Worm (Caenorhabditis elegans) whole organism, young adult: ENCODE data around the gene T16G12.12.
A peak's percentile ranks its signal among the peaks of the same experiment; 100 is the strongest.

ENCODE experiments used
- B0019.2 ChIP-seq: fragments of 200-800 bp; sonication (Bioruptor generic); conservative IDR thresholded peaks from 2 replicates; pipeline ENCODE4 v1.3.6; 2022; ENCODE audit warnings: missing genetic modification reagents, missing genetic modification characterization, missing compliant biosample characterization
- B0035.1 ChIP-seq: sonication (generic microtip); optimal IDR thresholded peaks from 2 replicates; lab custom pipeline; 2016; ENCODE audit warnings: missing genetic modification characterization, mild to moderate bottlenecking, missing compliant biosample characterization, missing genotype, missing genetic modification reagents
- B0261.1 ChIP-seq: sonication (generic microtip); optimal IDR thresholded peaks from 2 replicates; lab custom pipeline; 2016; ENCODE audit warnings: mild to moderate bottlenecking, missing genetic modification characterization, moderate library complexity, missing compliant biosample characterization
- C17E4.6 ChIP-seq: fragments of 200-800 bp; sonication (Bioruptor generic); IDR thresholded peaks from 2 replicates; pipeline ENCODE4 v1.3.6; 2022; ENCODE audit warnings: missing genetic modification reagents, missing genetic modification characterization, missing compliant biosample characterization
- F22D6.2 ChIP-seq: sonication (generic microtip); optimal IDR thresholded peaks from 2 replicates; lab custom pipeline; 2016; ENCODE audit warnings: mild to moderate bottlenecking, missing genetic modification characterization, missing compliant biosample characterization
- F39B2.1 ChIP-seq: fragments of 200-800 bp; sonication (Bioruptor generic); IDR thresholded peaks from 2 replicates; pipeline ENCODE4 v1.3.6; 2022; ENCODE audit warnings: missing genetic modification reagents, missing genetic modification characterization, missing compliant biosample characterization
- T26A5.8 ChIP-seq: sonication (generic microtip); optimal IDR thresholded peaks from 2 replicates; lab custom pipeline; 2016; ENCODE audit warnings: missing genetic modification characterization, missing compliant biosample characterization
- Y67H2A.10 ChIP-seq: fragments of 200-800 bp; sonication (Bioruptor generic); conservative IDR thresholded peaks from 2 replicates; pipeline ENCODE4 v1.3.6; 2022; ENCODE audit warnings: missing genetic modification reagents, missing genetic modification characterization, missing compliant biosample characterization
- akir-1 ChIP-seq: fragments of 200-800 bp; sonication (Bioruptor generic); optimal IDR thresholded peaks from 2 replicates; lab custom pipeline; 2018; ENCODE audit warnings: mild to moderate bottlenecking, missing genetic modification characterization, moderate library complexity, missing compliant biosample characterization
- ama-1 ChIP-seq, 3 experiments: fragments of 150-350 bp in 1 of 3; sonication (generic microtip) in 2 of 3; optimal IDR thresholded peaks; 2 replicates each; lab custom pipeline; 2014 to 2018; ENCODE audit warnings: missing biosample characterization in 2 of 3, missing genetic modification characterization in 2 of 3, missing genetic modification reagents in 2 of 3
- attf-5 ChIP-seq: fragments of 200-800 bp; sonication (Bioruptor generic); optimal IDR thresholded peaks from 2 replicates; lab custom pipeline; 2018; ENCODE audit warnings: mild to moderate bottlenecking, missing genetic modification characterization, missing compliant biosample characterization
- attf-6 ChIP-seq: fragments of 200-800 bp; sonication (Bioruptor generic); IDR thresholded peaks from 2 replicates; pipeline ENCODE4 v1.3.6; 2022; ENCODE audit warnings: missing genetic modification reagents, missing genetic modification characterization, missing compliant biosample characterization
- bed-2 ChIP-seq: fragments of 200-800 bp; sonication (Bioruptor generic); IDR thresholded peaks from 2 replicates; pipeline ENCODE4 v1.3.6; 2022; ENCODE audit warnings: missing genetic modification reagents, missing genetic modification characterization, missing compliant biosample characterization
- ceh-58 ChIP-seq: fragments of 200-800 bp; sonication (Bioruptor generic); IDR thresholded peaks from 2 replicates; pipeline ENCODE4 v1.3.6; 2022; ENCODE audit warnings: missing genetic modification characterization, missing compliant biosample characterization
- ceh-79 ChIP-seq: sonication (generic microtip); optimal IDR thresholded peaks from 2 replicates; lab custom pipeline; 2017; ENCODE audit warnings: mild to moderate bottlenecking, missing genetic modification characterization, missing compliant biosample characterization
- chd-7 ChIP-seq: sonication (generic microtip); optimal IDR thresholded peaks from 2 replicates; lab custom pipeline; 2016; ENCODE audit warnings: mild to moderate bottlenecking, missing genetic modification characterization, moderate library complexity, missing compliant biosample characterization
- dpff-1 ChIP-seq: sonication (generic microtip); optimal IDR thresholded peaks from 2 replicates; lab custom pipeline; 2017; ENCODE audit warnings: mild to moderate bottlenecking, missing genetic modification characterization, missing compliant biosample characterization
- efl-1 ChIP-seq: fragments of 150-350 bp; optimal IDR thresholded peaks from 2 replicates; lab custom pipeline; 2014; ENCODE audit warnings: missing biosample characterization, missing genetic modification reagents, missing genetic modification characterization
- egrh-3 ChIP-seq: fragments of 200-800 bp; sonication (Bioruptor generic); IDR thresholded peaks from 2 replicates; pipeline ENCODE4 v1.3.6; 2022; ENCODE audit warnings: missing genetic modification reagents, missing genetic modification characterization, missing compliant biosample characterization
- ekl-4 ChIP-seq: fragments of 200-800 bp; sonication (Bioruptor generic); IDR thresholded peaks from 2 replicates; pipeline ENCODE4 v1.3.6; 2022; ENCODE audit warnings: missing genetic modification reagents, missing genetic modification characterization, missing compliant biosample characterization
- ets-4 ChIP-seq: fragments of 200-800 bp; sonication (Bioruptor generic); optimal IDR thresholded peaks from 2 replicates; lab custom pipeline; 2018; ENCODE audit warnings: mild to moderate bottlenecking, missing genetic modification characterization, missing compliant biosample characterization
- gei-17 ChIP-seq: fragments of 200-800 bp; sonication (Bioruptor generic); optimal IDR thresholded peaks from 2 replicates; lab custom pipeline; 2018; ENCODE audit warnings: mild to moderate bottlenecking, missing genetic modification characterization, missing compliant biosample characterization
- hlh-26 ChIP-seq: fragments of 200-800 bp; sonication (Bioruptor generic); conservative IDR thresholded peaks from 2 replicates; pipeline ENCODE4 v1.3.6; 2022; ENCODE audit warnings: missing genetic modification reagents, missing genetic modification characterization, missing compliant biosample characterization
- hmg-1.2 ChIP-seq: fragments of 200-800 bp; sonication (Bioruptor generic); IDR thresholded peaks from 2 replicates; pipeline ENCODE4 v1.3.6; 2022; ENCODE audit warnings: missing genetic modification reagents, missing genetic modification characterization, missing compliant biosample characterization
- hrde-1 ChIP-seq: sonication (generic microtip); optimal IDR thresholded peaks from 2 replicates; lab custom pipeline; 2016; ENCODE audit warnings: missing genetic modification characterization, mild to moderate bottlenecking, missing compliant biosample characterization, moderate library complexity, missing genotype, missing genetic modification reagents, borderline replicate concordance
- let-526 ChIP-seq: fragments of 200-800 bp; sonication (Bioruptor generic); IDR thresholded peaks from 2 replicates; pipeline ENCODE4 v1.3.6; 2022; ENCODE audit warnings: missing genetic modification reagents, missing genetic modification characterization, missing compliant biosample characterization
- let-607 ChIP-seq, 2 experiments: fragments of 200-800 bp in 1 of 2; sonication (Bioruptor generic) in 1 of 2; sonication (generic microtip) in 1 of 2; optimal IDR thresholded peaks; 2 replicates each; lab custom pipeline; 2016 to 2018; ENCODE audit warnings: mild to moderate bottlenecking in 2 of 2, missing compliant biosample characterization in 2 of 2, missing genetic modification characterization in 2 of 2, moderate library complexity in 2 of 2, missing genotype in 1 of 2
- lin-54 ChIP-seq: fragments of 200-800 bp; sonication (Bioruptor generic); optimal IDR thresholded peaks from 2 replicates; lab custom pipeline; 2018; ENCODE audit warnings: mild to moderate bottlenecking, missing genetic modification characterization, missing compliant biosample characterization
- lsl-1 ChIP-seq: fragments of 200-800 bp; sonication (Bioruptor generic); optimal IDR thresholded peaks from 2 replicates; lab custom pipeline; 2018; ENCODE audit warnings: mild to moderate bottlenecking, missing genetic modification characterization, moderate library complexity, missing compliant biosample characterization
- madf-10 ChIP-seq: sonication (generic microtip); optimal IDR thresholded peaks from 2 replicates; lab custom pipeline; 2016; ENCODE audit warnings: mild to moderate bottlenecking, missing genetic modification characterization, missing compliant biosample characterization
- madf-3 ChIP-seq: fragments of 200-800 bp; sonication (Bioruptor generic); IDR thresholded peaks from 2 replicates; pipeline ENCODE4 v1.3.6; 2022; ENCODE audit warnings: missing genetic modification reagents, missing genetic modification characterization, missing compliant biosample characterization
- madf-6 ChIP-seq: fragments of 200-800 bp; sonication (Bioruptor generic); IDR thresholded peaks from 2 replicates; pipeline ENCODE4 v1.3.6; 2022; ENCODE audit warnings: missing genetic modification reagents, missing genetic modification characterization, missing compliant biosample characterization
- mcd-1 ChIP-seq: fragments of 200-800 bp; sonication (Bioruptor generic); IDR thresholded peaks from 2 replicates; pipeline ENCODE4 v1.3.6; 2022; ENCODE audit warnings: missing genetic modification reagents, missing genetic modification characterization, missing compliant biosample characterization
- mel-28 ChIP-seq: sonication (generic microtip); optimal IDR thresholded peaks from 2 replicates; lab custom pipeline; 2016; ENCODE audit warnings: borderline replicate concordance, mild to moderate bottlenecking, missing genetic modification characterization, missing compliant biosample characterization
- mes-4 ChIP-seq: sonication (generic microtip); optimal IDR thresholded peaks from 2 replicates; lab custom pipeline; 2016; ENCODE audit warnings: missing genotype, missing genetic modification characterization, missing compliant biosample characterization
- nfya-2 ChIP-seq: fragments of 200-800 bp; sonication (Bioruptor generic); IDR thresholded peaks from 2 replicates; pipeline ENCODE4 v1.3.6; 2022; ENCODE audit warnings: missing genetic modification reagents, missing genetic modification characterization, missing compliant biosample characterization
- nfyb-1 ChIP-seq: fragments of 200-800 bp; sonication (Bioruptor generic); IDR thresholded peaks from 2 replicates; pipeline ENCODE4 v1.3.6; 2022; ENCODE audit warnings: missing genetic modification reagents, missing genetic modification characterization, missing compliant biosample characterization
- nhr-179 ChIP-seq: sonication (generic microtip); optimal IDR thresholded peaks from 2 replicates; lab custom pipeline; 2016; ENCODE audit warnings: mild to moderate bottlenecking, missing genetic modification characterization, missing compliant biosample characterization
- pha-4 ChIP-seq: fragments of 150-350 bp; sonication (generic microtip); optimal IDR thresholded peaks from 2 replicates; lab custom pipeline; 2014; ENCODE audit warnings: missing biosample characterization, missing genetic modification reagents, missing genetic modification characterization
- rpc-1 ChIP-seq, 2 experiments: fragments of 150-350 bp in 1 of 2; sonication (generic microtip) in 1 of 2; optimal IDR thresholded peaks; 2 replicates each; lab custom pipeline; 2014 to 2018; ENCODE audit warnings: missing biosample characterization in 1 of 2, missing genetic modification characterization in 1 of 2, missing genetic modification reagents in 1 of 2, missing genotype in 1 of 2
- sea-2 ChIP-seq: fragments of 200-800 bp; sonication (Bioruptor generic); IDR thresholded peaks from 2 replicates; pipeline ENCODE4 v1.3.6; 2022; ENCODE audit warnings: missing genetic modification characterization, missing compliant biosample characterization
- snpc-4 ChIP-seq, 5 experiments: fragments of 150-350 bp in 1 of 5; sonication (generic microtip) in 4 of 5; optimal IDR thresholded peaks; 2 replicates each; lab custom pipeline; 2014 to 2018; ENCODE audit warnings: missing genetic modification characterization in 5 of 5, missing biosample characterization in 3 of 5, antibody characterized with exemption in 2 of 5, mild to moderate bottlenecking in 2 of 5, missing compliant biosample characterization in 2 of 5, missing genotype in 2 of 5, moderate library complexity in 2 of 5, missing genetic modification reagents in 1 of 5
- tlf-1 ChIP-seq: fragments of 200-800 bp; sonication (Bioruptor generic); optimal IDR thresholded peaks from 2 replicates; lab custom pipeline; 2018; ENCODE audit warnings: mild to moderate bottlenecking, missing genetic modification characterization, missing compliant biosample characterization
- unc-62 ChIP-seq: fragments of 150-350 bp; optimal IDR thresholded peaks from 2 replicates; lab custom pipeline; 2014; ENCODE audit warnings: missing biosample characterization, missing genetic modification reagents, missing genetic modification characterization
- zfh-2 ChIP-seq: fragments of 200-800 bp; sonication (Bioruptor generic); conservative IDR thresholded peaks from 2 replicates; pipeline ENCODE4 v1.3.6; 2022; ENCODE audit warnings: missing genetic modification reagents, missing genetic modification characterization, missing compliant biosample characterization
- ztf-3 ChIP-seq: fragments of 200-800 bp; sonication (Bioruptor generic); optimal IDR thresholded peaks from 2 replicates; lab custom pipeline; 2018; ENCODE audit warnings: mild to moderate bottlenecking, missing genetic modification characterization, missing compliant biosample characterization

T16G12.12 gene

DNA sequence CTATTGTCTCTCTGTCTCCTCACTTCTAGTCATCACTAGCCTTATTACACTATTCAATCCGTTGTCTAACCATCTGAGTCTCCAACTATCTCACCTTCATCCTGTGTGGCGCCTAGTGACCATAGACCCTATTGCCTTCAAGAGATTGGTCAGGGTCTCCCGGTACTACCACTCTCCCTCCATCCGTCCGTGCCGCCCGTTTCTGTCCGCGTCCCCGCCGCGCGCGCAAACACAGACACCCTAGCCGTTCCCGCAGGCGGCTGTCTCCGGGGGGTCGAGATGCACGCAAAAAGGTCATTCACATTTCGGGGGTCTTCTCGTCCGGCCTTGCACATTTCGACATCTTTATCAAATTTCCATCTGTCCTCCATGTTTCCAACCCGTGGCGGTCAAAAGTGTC is 41.1 kb downstream of the T16G12.12 start (continued):
- TF ChIP-seq nfyb-1 (GFP tag; lab: Robert Waterston, UW), result peak; percentile 66; the same call in 1 of the 2 replicates
- TF ChIP-seq egrh-3 (GFP tag; lab: Robert Waterston, UW), result peak; percentile 88
- peak; percentile 23 for TF ChIP-seq chd-7 (tag; lab: Kevin White, UChicago)
- no peak for TF ChIP-seq rpc-1 (optimal IDR thresholded peaks at IDR 0.05; lab: Kevin White, UChicago)
- TF ChIP-seq rpc-1 (tag; optimal IDR thresholded peaks at IDR 0.05; lab: Kevin White, UChicago), result no peak
- TF ChIP-seq tlf-1, result no peak
- 0 out of 2 replicates have a peak, but pooled peaks have one; percentile 64 for TF ChIP-seq ekl-4 (GFP tag; lab: Robert Waterston, UW)
- TF ChIP-seq attf-5 (GFP tag; lab: Kevin White, UChicago), result no peak
- no peak for TF ChIP-seq unc-62 (GFP tag; lab: Kevin White, UChicago)
- no peak for TF ChIP-seq madf-10
- TF ChIP-seq zfh-2 (GFP tag; lab: Robert Waterston, UW), result peak; percentile 96
- no peak for TF ChIP-seq dpff-1 (tag; lab: Kevin White, UChicago)
- TF ChIP-seq lin-54, result no peak
- no peak for TF ChIP-seq B0035.1 (tag; lab: Kevin White, UChicago)
- TF ChIP-seq mes-4 (tag; lab: Kevin White, UChicago), result no peak
- TF ChIP-seq hlh-26 (GFP tag; lab: Robert Waterston, UW), result no peak
- TF ChIP-seq nfya-2 (GFP tag; lab: Robert Waterston, UW), result no peak
- no peak for TF ChIP-seq T26A5.8 (tag; lab: Kevin White, UChicago)
- no peak for TF ChIP-seq ztf-3 (GFP tag; lab: Kevin White, UChicago)
- TF ChIP-seq ceh-58, result no peak
- no peak for TF ChIP-seq hrde-1 (tag; lab: Kevin White, UChicago)
- TF ChIP-seq lsl-1 (GFP tag; lab: Kevin White, UChicago), result no peak
- TF ChIP-seq madf-6 (GFP tag; lab: Robert Waterston, UW), result peak; percentile 52; the same call in 1 of the 2 replicates
- TF ChIP-seq let-526 (GFP tag; lab: Robert Waterston, UW), result no peak
- TF ChIP-seq snpc-4 (GFP tag; optimal IDR thresholded peaks at IDR 0.05; lab: Kevin White, UChicago), result no peak
- no peak for TF ChIP-seq snpc-4 (tag; optimal IDR thresholded peaks at IDR 0.05; lab: Kevin White, UChicago)
- no peak for TF ChIP-seq mel-28
- no peak for TF ChIP-seq nhr-179 (tag; lab: Kevin White, UChicago)
- 0 out of 2 replicates have a peak, but pooled peaks have one; percentile 51 for TF ChIP-seq madf-3 (GFP tag; lab: Robert Waterston, UW)
- TF ChIP-seq F22D6.2 (tag; lab: Kevin White, UChicago), result no peak
- peak; percentile 35 for TF ChIP-seq efl-1
- no peak for TF ChIP-seq ama-1 (optimal IDR thresholded peaks at IDR 0.05; lab: Kevin White, UChicago)
- no peak for TF ChIP-seq ama-1 (GFP tag; optimal IDR thresholded peaks at IDR 0.05; lab: Kevin White, UChicago)
- no peak for TF ChIP-seq gei-17
- TF ChIP-seq Y67H2A.10 (GFP tag; lab: Robert Waterston, UW), result no peak
- TF ChIP-seq B0019.2 (GFP tag; lab: Robert Waterston, UW), result no peak
- TF ChIP-seq ceh-79 (tag; lab: Kevin White, UChicago), result no peak
- TF ChIP-seq let-607 (tag; optimal IDR thresholded peaks at IDR 0.05; lab: Kevin White, UChicago), result no peak
- TF ChIP-seq akir-1 (GFP tag; lab: Kevin White, UChicago), result no peak
- no peak for TF ChIP-seq attf-6 (GFP tag; lab: Robert Waterston, UW)
- no peak for TF ChIP-seq mcd-1 (GFP tag; lab: Robert Waterston, UW)
- TF ChIP-seq pha-4 (tag; lab: Kevin White, UChicago), result no peak
- TF ChIP-seq B0261.1, result no peak
- TF ChIP-seq C17E4.6 (GFP tag; lab: Robert Waterston, UW), result no peak
- no peak for TF ChIP-seq F39B2.1 (GFP tag; lab: Robert Waterston, UW)
- TF ChIP-seq bed-2, result 0 out of 2 replicates have a peak, but pooled peaks have one; percentile 68
- peak; percentile 31; the same call in 1 of the 2 replicates for TF ChIP-seq hmg-1.2 (GFP tag; lab: Robert Waterston, UW)
- no peak for TF ChIP-seq sea-2 (GFP tag; lab: Robert Waterston, UW)
- no peak for TF ChIP-seq ets-4 (GFP tag; lab: Kevin White, UChicago)
- TF ChIP-seq, all 124 proteins: peak for 14
